Worm (Caenorhabditis elegans): ENCODE results near the gene fem-2.

fem-2 gene

ce11 chrIII:634618-635017 lies at the start of gene fem-2:
TSS of gene fem-2 (minus strand) at chrIII:634626.
- no peak for TF ChIP-seq lin-1 (GFP tag; IDR thresholded peaks at IDR 0.05)
- TF ChIP-seq lin-38 (GFP tag; IDR thresholded peaks at IDR 0.05) = peak; percentile 59
- TF ChIP-seq nhr-76 (tag; optimal IDR thresholded peaks at IDR 0.05) = no peak
- no peak for TF ChIP-seq dmd-9 (GFP tag; IDR thresholded peaks at IDR 0.05)
- no peak for TF ChIP-seq nhr-42 (GFP tag; IDR thresholded peaks at IDR 0.05)
- TF ChIP-seq daf-16 (GFP tag; optimal IDR thresholded peaks at IDR 0.05) = no peak
- peak; percentile 13 for TF ChIP-seq daf-16 (tag; optimal IDR thresholded peaks at IDR 0.05)
- no peak for TF ChIP-seq jun-1 (tag; optimal IDR thresholded peaks at IDR 0.05)
- TF ChIP-seq daf-19 (GFP tag; conservative IDR thresholded peaks at IDR 0.05) = no peak
- TF ChIP-seq ctbp-1 (GFP tag; IDR thresholded peaks at IDR 0.05) = no peak
- no peak for TF ChIP-seq aly-2 (tag; optimal IDR thresholded peaks at IDR 0.05)
- TF ChIP-seq egl-27 (tag; optimal IDR thresholded peaks at IDR 0.05) = no peak
- TF ChIP-seq php-3 (GFP tag; IDR thresholded peaks at IDR 0.05) = no peak
- TF ChIP-seq madf-9 (GFP tag; conservative IDR thresholded peaks at IDR 0.05) = no peak
- no peak for TF ChIP-seq nhr-10 (tag; optimal IDR thresholded peaks at IDR 0.05)
- no peak for TF ChIP-seq mxl-3 (GFP tag; optimal IDR thresholded peaks at IDR 0.05)
- TF ChIP-seq aha-1 (tag) = no peak
- no peak for TF ChIP-seq lin-29 (GFP tag; IDR thresholded peaks at IDR 0.05)
- no peak for TF ChIP-seq F49E8.2 (tag; optimal IDR thresholded peaks at IDR 0.05; ENCODE audit: borderline replicate concordance)
- no peak for TF ChIP-seq fos-1 (tag; optimal IDR thresholded peaks at IDR 0.05)
- no peak for TF ChIP-seq F10B5.3 (tag; optimal IDR thresholded peaks at IDR 0.05)
- no peak for TF ChIP-seq duxl-1 (tag; optimal IDR thresholded peaks at IDR 0.05; ENCODE audit: poor library complexity)
- no peak for TF ChIP-seq nhr-25 (tag; optimal IDR thresholded peaks at IDR 0.05; ENCODE audit: borderline replicate concordance, insufficient read depth)
- TF ChIP-seq nhr-11 (tag; optimal IDR thresholded peaks at IDR 0.05) = no peak
- no peak for TF ChIP-seq nhr-48 (tag; optimal IDR thresholded peaks at IDR 0.05)
- no peak for TF ChIP-seq cey-2 (tag; optimal IDR thresholded peaks at IDR 0.05; ENCODE audit: borderline replicate concordance, insufficient read depth)
- no peak for TF ChIP-seq spr-3 (GFP tag; optimal IDR thresholded peaks at IDR 0.05)
- TF ChIP-seq F26F4.8 (GFP tag; conservative IDR thresholded peaks at IDR 0.05) = no peak
- TF ChIP-seq Y105C5A.15 (GFP tag; IDR thresholded peaks at IDR 0.05) = no peak
- peak; percentile 33; the same call in 1 of the 2 replicates for TF ChIP-seq hmg-1.1 (GFP tag; IDR thresholded peaks at IDR 0.05)
- no peak for TF ChIP-seq egl-43 (GFP tag; IDR thresholded peaks at IDR 0.05)
- TF ChIP-seq dve-1 (tag; optimal IDR thresholded peaks at IDR 0.05; ENCODE audit: insufficient read depth) = peak; percentile 34
- no peak for TF ChIP-seq nhr-28 (tag; optimal IDR thresholded peaks at IDR 0.05)
- TF ChIP-seq mdl-1 (tag; optimal IDR thresholded peaks at IDR 0.05) = no peak
- TF ChIP-seq nhr-6 (tag; optimal IDR thresholded peaks at IDR 0.05) = no peak
- TF ChIP-seq F37D6.2 (tag; optimal IDR thresholded peaks at IDR 0.05) = no peak
- TF ChIP-seq ceh-62 (tag; optimal IDR thresholded peaks at IDR 0.05) = no peak
- TF ChIP-seq lir-3 (tag; optimal IDR thresholded peaks at IDR 0.05) = no peak
- TF ChIP-seq dpl-1 (GFP tag; optimal IDR thresholded peaks at IDR 0.05) = peak; percentile 22
- TF ChIP-seq lsy-2 (tag; optimal IDR thresholded peaks at IDR 0.05) = peak in 1 of 2 experiments; percentile 58
- TF ChIP-seq spr-1 (tag; optimal IDR thresholded peaks at IDR 0.05) = no peak
- TF ChIP-seq attf-4 (tag; optimal IDR thresholded peaks at IDR 0.05) = no peak
- peak; percentile 61 for TF ChIP-seq mes-2 (tag; optimal IDR thresholded peaks at IDR 0.05; ENCODE audit: poor library complexity, severe bottlenecking)
- no peak for TF ChIP-seq lim-7 (GFP tag; IDR thresholded peaks at IDR 0.05)
- TF ChIP-seq hif-1 (tag; optimal IDR thresholded peaks at IDR 0.05) = no peak
- TF ChIP-seq pqm-1 (tag; optimal IDR thresholded peaks at IDR 0.05) = no peak
- TF ChIP-seq dmd-6 (GFP tag; IDR thresholded peaks at IDR 0.05) = no peak
- no peak for TF ChIP-seq mdt-29 (GFP tag; IDR thresholded peaks at IDR 0.05)
- TF ChIP-seq rbr-2 (tag; optimal IDR thresholded peaks at IDR 0.05) = no peak
- peak; percentile 40 for TF ChIP-seq hlh-30 (tag; optimal IDR thresholded peaks at IDR 0.05; ENCODE audit: insufficient read depth)
- no peak for TF ChIP-seq vab-7 (GFP tag; IDR thresholded peaks at IDR 0.05)
- no peak for TF ChIP-seq arid-1 (GFP tag; conservative IDR thresholded peaks at IDR 0.05)

All from whole organism, L4 larva.